Worm (Caenorhabditis elegans) whole organism, L3 larva: ENCODE results near the gene W03A5.1.

Source experiments
- R02D3.7 ChIP-seq: fragments of 150-350 bp; optimal IDR thresholded peaks from 2 replicates; lab custom pipeline; 2014; ENCODE audit warnings: missing biosample characterization, missing genetic modification characterization
- ZK546.5 ChIP-seq: sonication (generic microtip); optimal IDR thresholded peaks from 2 replicates; lab custom pipeline; 2017; ENCODE audit warnings: missing biosample characterization, missing genetic modification characterization
- aly-2 ChIP-seq: fragments of 150-350 bp; optimal IDR thresholded peaks from 2 replicates; lab custom pipeline; 2014; ENCODE audit warnings: missing biosample characterization, missing genetic modification characterization
- ceh-16 ChIP-seq: sonication (generic microtip); optimal IDR thresholded peaks from 2 replicates; lab custom pipeline; 2017; ENCODE audit warnings: missing biosample characterization, missing genetic modification characterization
- ceh-28 ChIP-seq: fragments of 150-350 bp; optimal IDR thresholded peaks from 2 replicates; lab custom pipeline; 2014; ENCODE audit warnings: missing biosample characterization, missing genetic modification reagents, missing genetic modification characterization
- ceh-82 ChIP-seq: fragments of 150-350 bp; optimal IDR thresholded peaks from 2 replicates; lab custom pipeline; 2014; ENCODE audit warnings: missing biosample characterization, missing genetic modification characterization
- ceh-9 ChIP-seq: sonication (generic microtip); optimal IDR thresholded peaks from 2 replicates; lab custom pipeline; 2018; ENCODE audit warnings: missing biosample characterization, missing genetic modification characterization
- egl-27 ChIP-seq: sonication (generic microtip); optimal IDR thresholded peaks from 4 replicates; lab custom pipeline; 2017; ENCODE audit warnings: missing biosample characterization, missing genetic modification reagents, missing genetic modification characterization
- egl-5 ChIP-seq: fragments of 150-350 bp; optimal IDR thresholded peaks from 2 replicates; lab custom pipeline; 2017; ENCODE audit warnings: missing biosample characterization, missing genetic modification reagents, missing genetic modification characterization, inconsistent platforms
- elt-1 ChIP-seq: fragments of 150-350 bp; optimal IDR thresholded peaks from 2 replicates; lab custom pipeline; 2014; ENCODE audit warnings: missing biosample characterization, missing genetic modification characterization
- elt-2 ChIP-seq: sonication (generic microtip); optimal IDR thresholded peaks from 2 replicates; lab custom pipeline; 2016; ENCODE audit warnings: missing genetic modification reagents, mild to moderate bottlenecking, missing genetic modification characterization, missing compliant biosample characterization
- fkh-10 ChIP-seq: sonication (generic microtip); optimal IDR thresholded peaks from 2 replicates; lab custom pipeline; 2017; ENCODE audit warnings: missing biosample characterization, missing genetic modification reagents, missing genetic modification characterization
- fkh-2 ChIP-seq: fragments of 150-350 bp; optimal IDR thresholded peaks from 2 replicates; lab custom pipeline; 2014; ENCODE audit warnings: missing biosample characterization, missing genetic modification reagents, missing genetic modification characterization
- fos-1 ChIP-seq: fragments of 150-350 bp; optimal IDR thresholded peaks from 2 replicates; lab custom pipeline; 2014; ENCODE audit warnings: missing biosample characterization, missing genetic modification characterization
- hmg-11 ChIP-seq: sonication (generic microtip); optimal IDR thresholded peaks from 2 replicates; lab custom pipeline; 2016; ENCODE audit warnings: missing genetic modification characterization, missing compliant biosample characterization
- jun-1 ChIP-seq: fragments of 150-350 bp; optimal IDR thresholded peaks from 2 replicates; lab custom pipeline; 2014; ENCODE audit warnings: missing biosample characterization, missing genetic modification reagents, missing genetic modification characterization
- lin-15B ChIP-seq: fragments of 150-350 bp; optimal IDR thresholded peaks from 2 replicates; lab custom pipeline; 2014; ENCODE audit warnings: missing biosample characterization, missing genetic modification characterization
- lin-39 ChIP-seq: fragments of 150-350 bp; optimal IDR thresholded peaks from 2 replicates; lab custom pipeline; 2018; ENCODE audit warnings: missing biosample characterization, missing genetic modification reagents, missing genetic modification characterization
- nfya-1 ChIP-seq: sonication (generic microtip); optimal IDR thresholded peaks from 2 replicates; lab custom pipeline; 2017; ENCODE audit warnings: missing genetic modification characterization, mild to moderate bottlenecking, missing compliant biosample characterization, antibody characterized with exemption, moderate library complexity; ENCODE audit not compliant: insufficient read depth
- nhr-11 ChIP-seq: fragments of 150-350 bp; optimal IDR thresholded peaks from 2 replicates; lab custom pipeline; 2014; ENCODE audit warnings: missing biosample characterization, missing genetic modification characterization
- nhr-12 ChIP-seq: fragments of 150-350 bp; optimal IDR thresholded peaks from 2 replicates; lab custom pipeline; 2014; ENCODE audit warnings: missing biosample characterization, missing genetic modification characterization
- nhr-25 ChIP-seq: sonication (generic microtip); optimal IDR thresholded peaks from 2 replicates; lab custom pipeline; 2017; ENCODE audit warnings: missing biosample characterization, missing genetic modification characterization
- nhr-28 ChIP-seq: fragments of 150-350 bp; optimal IDR thresholded peaks from 2 replicates; lab custom pipeline; 2014; ENCODE audit warnings: missing biosample characterization, missing genetic modification characterization
- nhr-76 ChIP-seq: fragments of 150-350 bp; sonication (generic microtip); optimal IDR thresholded peaks from 5 replicates; lab custom pipeline; 2014; ENCODE audit warnings: missing biosample characterization, missing genetic modification characterization
- nhr-77 ChIP-seq: fragments of 150-350 bp; optimal IDR thresholded peaks from 2 replicates; lab custom pipeline; 2014; ENCODE audit warnings: missing biosample characterization, missing genetic modification characterization
- pha-4 ChIP-seq: fragments of 150-350 bp; optimal IDR thresholded peaks from 2 replicates; lab custom pipeline; 2014; ENCODE audit warnings: missing biosample characterization, missing genetic modification reagents, missing genetic modification characterization
- pqm-1 ChIP-seq: fragments of 150-350 bp; optimal IDR thresholded peaks from 2 replicates; lab custom pipeline; 2017; ENCODE audit warnings: missing biosample characterization, missing genetic modification characterization, inconsistent platforms
- sea-2 ChIP-seq: fragments of 150-350 bp; sonication (generic microtip); optimal IDR thresholded peaks from 4 replicates; lab custom pipeline; 2014; ENCODE audit warnings: missing biosample characterization, missing genetic modification reagents, missing genetic modification characterization
- skn-1 ChIP-seq: fragments of 150-350 bp; optimal IDR thresholded peaks from 2 replicates; lab custom pipeline; 2014; ENCODE audit warnings: missing biosample characterization, missing genetic modification characterization
- tbx-2 ChIP-seq: sonication (generic microtip); optimal IDR thresholded peaks from 2 replicates; lab custom pipeline; 2016; ENCODE audit warnings: mild to moderate bottlenecking, missing genetic modification characterization, missing compliant biosample characterization
- unc-39 ChIP-seq: sonication (generic microtip); optimal IDR thresholded peaks from 4 replicates; lab custom pipeline; 2017; ENCODE audit warnings: missing biosample characterization, missing genetic modification characterization
- unc-62 ChIP-seq: fragments of 150-350 bp; sonication (generic microtip); optimal IDR thresholded peaks from 4 replicates; lab custom pipeline; 2014; ENCODE audit warnings: missing biosample characterization, missing genetic modification reagents, missing genetic modification characterization
- ztf-4 ChIP-seq: fragments of 150-350 bp; optimal IDR thresholded peaks from 2 replicates; lab custom pipeline; 2014; ENCODE audit warnings: missing biosample characterization, missing genetic modification characterization

W03A5.1 gene

ce11 chrIII:5385315-5385714, 22.4 kb upstream of the W03A5.1 start, which contains the start of gene Y32H12A.7:
Y32H12A.7 (minus strand) TSS chrIII:5385415.
- no peak for TF ChIP-seq ztf-4 (tag; lab: Kevin White, UChicago)

ce11 chrIII:5388113-5388512, 19.6 kb upstream of the W03A5.1 start:
- TF ChIP-seq aly-2 (tag; lab: Kevin White, UChicago) (no peak), nhr-12 (tag; lab: Kevin White, UChicago) (no peak), nhr-25 (tag; lab: Kevin White, UChicago) (no peak), sea-2 (no peak), nfya-1 (tag; lab: Kevin White, UChicago) (no peak), ceh-16 (tag; lab: Kevin White, UChicago) (no peak), jun-1 (no peak), unc-62 (no peak), ceh-28 (tag; lab: Kevin White, UChicago) (no peak), nhr-76 (tag; lab: Kevin White, UChicago) (no peak)

- TF ChIP-seq ceh-28 (tag; lab: Kevin White, UChicago) (no peak), skn-1 (tag; lab: Kevin White, UChicago) (no peak), ZK546.5 (tag; lab: Kevin White, UChicago) (no peak), fkh-2 (tag; lab: Kevin White, UChicago) (no peak), egl-27 (tag; lab: Kevin White, UChicago) (no peak), sea-2 (no peak), R02D3.7 (tag; lab: Kevin White, UChicago) (no peak), egl-5 (tag; lab: Kevin White, UChicago) (no peak), nhr-12 (tag; lab: Kevin White, UChicago) (no peak), nhr-25 (tag; lab: Kevin White, UChicago) (no peak), lin-39 (tag; lab: Kevin White, UChicago) (no peak), elt-1 (no peak), ceh-9 (tag; lab: Kevin White, UChicago) (no peak), pha-4 (tag; lab: Kevin White, UChicago) (no peak), nhr-28 (tag; lab: Kevin White, UChicago) (no peak), aly-2 (tag; lab: Kevin White, UChicago) (no peak), hmg-11 (no peak)
Measured at ce11 chrIII:5389365-5389764, 18.3 kb upstream of the W03A5.1 start.

- TF ChIP-seq elt-2 (tag; lab: Kevin White, UChicago) = no peak
- TF ChIP-seq nhr-28 (tag; lab: Kevin White, UChicago) = no peak
- no peak for TF ChIP-seq fkh-2 (tag; lab: Kevin White, UChicago)
- no peak for TF ChIP-seq unc-39 (tag; lab: Kevin White, UChicago)
Measured at ce11 chrIII:5395746-5396145, 11.9 kb upstream of the W03A5.1 start.

ce11 chrIII:5402419-5402818, 5.3 kb upstream of the W03A5.1 start:
- TF ChIP-seq elt-2 (tag; lab: Kevin White, UChicago) = no peak
- TF ChIP-seq nhr-12 (tag; lab: Kevin White, UChicago) = no peak
- no peak for TF ChIP-seq nhr-28 (tag; lab: Kevin White, UChicago)
- TF ChIP-seq egl-27 (tag; lab: Kevin White, UChicago) = no peak
- TF ChIP-seq lin-39 (tag; lab: Kevin White, UChicago) = no peak
- TF ChIP-seq skn-1 (tag; lab: Kevin White, UChicago) = no peak
- TF ChIP-seq jun-1 = no peak
- no peak for TF ChIP-seq ceh-28 (tag; lab: Kevin White, UChicago)
- TF ChIP-seq tbx-2 (tag; lab: Kevin White, UChicago) = no peak
- TF ChIP-seq sea-2 = no peak
- TF ChIP-seq nhr-77 (tag; lab: Kevin White, UChicago) = no peak
- no peak for TF ChIP-seq nhr-11
- no peak for TF ChIP-seq ztf-4 (tag; lab: Kevin White, UChicago)
- TF ChIP-seq fkh-10 = no peak
- no peak for TF ChIP-seq ceh-82 (tag; lab: Kevin White, UChicago)
- TF ChIP-seq lin-15B (tag; lab: Kevin White, UChicago) = no peak
- TF ChIP-seq fos-1 (tag; lab: Kevin White, UChicago) = no peak
- no peak for TF ChIP-seq pqm-1 (tag; lab: Kevin White, UChicago)
